Worm (Caenorhabditis elegans): ENCODE measurements around the gene srh-68.

ce11 chrII:12481645-12482044, 25.5 kb upstream of the srh-68 start:
- no peak for TF ChIP-seq egl-27 (tag; optimal IDR thresholded peaks at IDR 0.05)
- TF ChIP-seq aly-2 (tag; optimal IDR thresholded peaks at IDR 0.05): no peak
- no peak for TF ChIP-seq ama-1 (optimal IDR thresholded peaks at IDR 0.05)
- no peak for TF ChIP-seq mdl-1 (tag; optimal IDR thresholded peaks at IDR 0.05)
- TF ChIP-seq nhr-76 (tag; optimal IDR thresholded peaks at IDR 0.05): no peak
- no peak for TF ChIP-seq rnt-1 (tag; optimal IDR thresholded peaks at IDR 0.05)
- TF ChIP-seq elt-3 (tag; optimal IDR thresholded peaks at IDR 0.05): no peak
- no peak for TF ChIP-seq fkh-10 (GFP tag; optimal IDR thresholded peaks at IDR 0.05)
- TF ChIP-seq Y116A8C.19 (tag; optimal IDR thresholded peaks at IDR 0.05; ENCODE audit: borderline replicate concordance): no peak
- no peak for TF ChIP-seq fos-1 (tag; optimal IDR thresholded peaks at IDR 0.05)
- no peak for TF ChIP-seq ceh-82 (tag; optimal IDR thresholded peaks at IDR 0.05)
